Fruit fly (Drosophila melanogaster) whole organism, embryonic: ENCODE data around the gene CG31365.

Experiments
- ATbp ChIP-seq: fragments of 200-800 bp; sonication (Bioruptor generic); optimal IDR thresholded peaks from 2 replicates; lab custom pipeline; 2017; ENCODE audit warnings: missing biosample characterization, mild to moderate bottlenecking, missing genetic modification characterization, missing genetic modification reagents
- Antp ChIP-seq: fragments of 200-800 bp; sonication (Bioruptor generic); optimal IDR thresholded peaks from 3 replicates; lab custom pipeline; 2016; ENCODE audit warnings: missing biosample characterization, missing genetic modification characterization
- Atf-2 ChIP-seq: fragments of 200-800 bp; sonication (Bioruptor generic); optimal IDR thresholded peaks from 2 replicates; lab custom pipeline; 2016; ENCODE audit warnings: missing biosample characterization, missing genetic modification characterization
- Bgb ChIP-seq: fragments of 200-800 bp; sonication (Bioruptor generic); IDR thresholded peaks from 2 replicates; pipeline ENCODE4 v1.3.6; 2022; ENCODE audit warnings: missing biosample characterization, missing genetic modification characterization; ENCODE audit not compliant: partially characterized antibody
- C15 ChIP-seq: fragments of 200-800 bp; sonication (Bioruptor generic); IDR thresholded peaks from 3 replicates; pipeline ENCODE4 v1.3.6; 2022; ENCODE audit warnings: missing biosample characterization, missing genetic modification characterization
- CG10209 ChIP-seq: fragments of 200-800 bp; sonication (Bioruptor generic); optimal IDR thresholded peaks from 3 replicates; lab custom pipeline; 2017; ENCODE audit warnings: missing biosample characterization, mild to moderate bottlenecking, missing genetic modification characterization, missing genetic modification reagents
- CG10274 ChIP-seq: fragments of 200-800 bp; sonication (Bioruptor generic); optimal IDR thresholded peaks from 3 replicates; lab custom pipeline; 2017; ENCODE audit warnings: missing biosample characterization, mild to moderate bottlenecking, missing genetic modification characterization
- CG10366 ChIP-seq: fragments of 200-800 bp; sonication (Bioruptor generic); IDR thresholded peaks from 2 replicates; pipeline ENCODE4 v1.3.6; 2022; ENCODE audit warnings: missing biosample characterization, missing genetic modification characterization
- CG11504 ChIP-seq: fragments of 200-800 bp; sonication (Bioruptor generic); optimal IDR thresholded peaks from 3 replicates; lab custom pipeline; 2019; ENCODE audit warnings: missing biosample characterization, mild to moderate bottlenecking, missing genetic modification characterization, moderate library complexity
- CG18476 ChIP-seq: fragments of 200-800 bp; sonication (Bioruptor generic); optimal IDR thresholded peaks from 2 replicates; lab custom pipeline; 2016; ENCODE audit warnings: missing biosample characterization, mild to moderate bottlenecking, missing genetic modification characterization
- CG2202 ChIP-seq: fragments of 200-800 bp; sonication (Bioruptor generic); optimal IDR thresholded peaks from 2 replicates; lab custom pipeline; 2018; ENCODE audit warnings: missing biosample characterization, mild to moderate bottlenecking, missing genetic modification characterization
- CG2678 ChIP-seq: fragments of 200-800 bp; sonication (Bioruptor generic); optimal IDR thresholded peaks from 3 replicates; lab custom pipeline; 2019; ENCODE audit warnings: missing biosample characterization, mild to moderate bottlenecking, missing genetic modification characterization, moderate library complexity
- CG2889 ChIP-seq: fragments of 200-800 bp; sonication (Bioruptor generic); IDR thresholded peaks from 3 replicates; pipeline ENCODE4 v1.3.6; 2022; ENCODE audit warnings: missing biosample characterization, missing genetic modification characterization
- CG3065 ChIP-seq: fragments of 200-800 bp; sonication (Bioruptor generic); optimal IDR thresholded peaks from 2 replicates; lab custom pipeline; 2016; ENCODE audit warnings: missing biosample characterization, missing genetic modification characterization
- CG32532 ChIP-seq: fragments of 200-800 bp; sonication (Bioruptor generic); IDR thresholded peaks from 2 replicates; pipeline ENCODE4 v1.3.6; 2022; ENCODE audit warnings: missing biosample characterization, missing genetic modification characterization
- CG34422 ChIP-seq: fragments of 200-800 bp; sonication (Bioruptor generic); IDR thresholded peaks from 3 replicates; pipeline ENCODE4 v1.3.6; 2022; ENCODE audit warnings: missing biosample characterization, missing genetic modification characterization
- CG3847 ChIP-seq: fragments of 200-800 bp; sonication (Bioruptor generic); IDR thresholded peaks from 2 replicates; pipeline ENCODE4 v1.3.6; 2022; ENCODE audit warnings: missing biosample characterization, missing genetic modification characterization
- CG5953 ChIP-seq: fragments of 200-800 bp; sonication (Bioruptor generic); IDR thresholded peaks from 2 replicates; pipeline ENCODE4 v1.3.6; 2022; ENCODE audit warnings: missing biosample characterization, missing genetic modification characterization
- CG6854 ChIP-seq: fragments of 200-800 bp; sonication (Bioruptor generic); optimal IDR thresholded peaks from 3 replicates; lab custom pipeline; 2017; ENCODE audit warnings: missing biosample characterization, mild to moderate bottlenecking, missing genetic modification characterization
- CG7963 ChIP-seq: fragments of 200-800 bp; sonication (Bioruptor generic); IDR thresholded peaks from 3 replicates; pipeline ENCODE4 v1.3.6; 2022; ENCODE audit warnings: missing biosample characterization, missing genetic modification characterization; ENCODE audit not compliant: partially characterized antibody
- CG8089 ChIP-seq: fragments of 200-800 bp; sonication (Bioruptor generic); optimal IDR thresholded peaks from 3 replicates; lab custom pipeline; 2016; ENCODE audit warnings: missing biosample characterization, missing genetic modification characterization
- CG9609 ChIP-seq: fragments of 200-800 bp; sonication (Bioruptor generic); optimal IDR thresholded peaks from 3 replicates; lab custom pipeline; 2016; ENCODE audit warnings: missing biosample characterization, missing genetic modification characterization
- Chrac-16 ChIP-seq: fragments of 200-800 bp; sonication (Bioruptor generic); optimal IDR thresholded peaks from 3 replicates; lab custom pipeline; 2016; ENCODE audit warnings: missing biosample characterization, missing genetic modification characterization
- E2f2 ChIP-seq: fragments of 200-800 bp; sonication (Bioruptor generic); IDR thresholded peaks from 2 replicates; pipeline ENCODE4 v1.3.6; 2022; ENCODE audit warnings: missing biosample characterization, missing genetic modification characterization
- GATAe ChIP-seq: fragments of 200-800 bp; sonication (Bioruptor generic); conservative IDR thresholded peaks from 2 replicates; pipeline ENCODE4 v1.3.6; 2022; ENCODE audit warnings: missing biosample characterization, missing genetic modification characterization
- Gsc ChIP-seq: fragments of 200-800 bp; sonication (Bioruptor generic); IDR thresholded peaks from 2 replicates; pipeline ENCODE4 v1.3.6; 2022; ENCODE audit warnings: missing biosample characterization, missing genetic modification characterization
- H15 ChIP-seq: fragments of 200-800 bp; sonication (Bioruptor generic); IDR thresholded peaks from 3 replicates; pipeline ENCODE4 v1.3.6; 2022; ENCODE audit warnings: missing biosample characterization, missing genetic modification characterization
- Hand ChIP-seq: fragments of 200-800 bp; sonication (Bioruptor generic); optimal IDR thresholded peaks from 2 replicates; lab custom pipeline; 2017; ENCODE audit warnings: mild to moderate bottlenecking, missing biosample characterization, missing genetic modification reagents, missing genetic modification characterization
- Hr3 ChIP-seq: fragments of 200-800 bp; sonication (Bioruptor generic); optimal IDR thresholded peaks from 3 replicates; lab custom pipeline; 2016; ENCODE audit warnings: missing biosample characterization, missing genetic modification characterization
- Lim3 ChIP-seq: fragments of 200-800 bp; sonication (Bioruptor generic); IDR thresholded peaks from 2 replicates; pipeline ENCODE4 v1.3.6; 2022; ENCODE audit warnings: missing biosample characterization, missing genetic modification characterization
- Med ChIP-seq: fragments of 200-800 bp; sonication (Bioruptor generic); peaks from one replicate; lab custom pipeline; 2016; ENCODE audit warnings: missing biosample characterization, missing genetic modification characterization, mild to moderate bottlenecking, inconsistent platforms, moderate library complexity
- Myb ChIP-seq: fragments of 200-800 bp; sonication (Bioruptor generic); optimal IDR thresholded peaks from 2 replicates; lab custom pipeline; 2016; ENCODE audit warnings: missing biosample characterization, missing genetic modification characterization
- NFAT ChIP-seq: fragments of 200-800 bp; sonication (Bioruptor generic); IDR thresholded peaks from 2 replicates; pipeline ENCODE4 v1.3.6; 2022; ENCODE audit warnings: missing biosample characterization, missing genetic modification characterization
- Oaz ChIP-seq: fragments of 200-800 bp; sonication (Bioruptor generic); IDR thresholded peaks from 2 replicates; pipeline ENCODE4 v1.3.6; 2022; ENCODE audit warnings: missing biosample characterization, missing genetic modification characterization
- Oli ChIP-seq: fragments of 200-800 bp; sonication (Bioruptor generic); optimal IDR thresholded peaks from 2 replicates; lab custom pipeline; 2018; ENCODE audit warnings: missing biosample characterization, mild to moderate bottlenecking, missing genetic modification characterization, moderate library complexity
- Side ChIP-seq: fragments of 200-800 bp; sonication (Bioruptor generic); optimal IDR thresholded peaks from 2 replicates; lab custom pipeline; 2016; ENCODE audit warnings: missing biosample characterization, missing genetic modification characterization
- Sry-δ ChIP-seq: fragments of 200-800 bp; sonication (Bioruptor generic); optimal IDR thresholded peaks from 2 replicates; lab custom pipeline; 2016; ENCODE audit warnings: missing biosample characterization, missing genetic modification characterization
- al ChIP-seq: fragments of 200-800 bp; sonication (Bioruptor generic); IDR thresholded peaks from 2 replicates; pipeline ENCODE4 v1.3.6; 2022; ENCODE audit warnings: missing biosample characterization, missing genetic modification characterization
- ash1 ChIP-seq: fragments of 200-800 bp; sonication (Bioruptor generic); optimal IDR thresholded peaks from 2 replicates; lab custom pipeline; 2018; ENCODE audit warnings: missing biosample characterization, mild to moderate bottlenecking, missing genetic modification characterization
- bbx ChIP-seq: fragments of 200-800 bp; sonication (Bioruptor generic); IDR thresholded peaks from 2 replicates; pipeline ENCODE4 v1.3.6; 2022; ENCODE audit warnings: missing biosample characterization, missing genetic modification characterization; ENCODE audit not compliant: partially characterized antibody
- chinmo ChIP-seq: fragments of 200-800 bp; sonication (Bioruptor generic); IDR thresholded peaks from 4 replicates; pipeline ENCODE4 v1.3.6; 2022; ENCODE audit warnings: missing biosample characterization, missing genetic modification characterization; ENCODE audit not compliant: partially characterized antibody
- crp ChIP-seq, 2 experiments: fragments of 200-800 bp; sonication (Bioruptor generic); optimal IDR thresholded peaks; 2 replicates in 1 of 2; 3 replicates in 1 of 2; lab custom pipeline; 2017; ENCODE audit warnings: missing biosample characterization in 2 of 2, missing genetic modification characterization in 2 of 2, mild to moderate bottlenecking in 1 of 2, moderate library complexity in 1 of 2
- eyg ChIP-seq: fragments of 200-800 bp; sonication (Bioruptor generic); optimal IDR thresholded peaks from 3 replicates; lab custom pipeline; 2016; ENCODE audit warnings: missing biosample characterization, missing genetic modification characterization
- lov ChIP-seq, 2 experiments: fragments of 200-800 bp in 1 of 2; fragments of >200 bp in 1 of 2; sonication (Bioruptor generic) in 1 of 2; IDR thresholded peaks in 1 of 2; optimal IDR thresholded peaks in 1 of 2; 2 replicates in 1 of 2; 3 replicates in 1 of 2; pipeline versions ENCODE4 v1.3.6 to Lab custom; 2017 to 2022; ENCODE audit warnings: missing biosample characterization in 1 of 2, missing genetic modification characterization in 1 of 2
- odd ChIP-seq: fragments of 200-800 bp; sonication (Bioruptor generic); optimal IDR thresholded peaks from 2 replicates; lab custom pipeline; 2017; ENCODE audit warnings: missing biosample characterization, mild to moderate bottlenecking, missing genetic modification characterization
- pnt ChIP-seq: fragments of 200-800 bp; sonication (Bioruptor generic); optimal IDR thresholded peaks from 3 replicates; lab custom pipeline; 2016; ENCODE audit warnings: missing biosample characterization, missing genetic modification characterization
- prd ChIP-seq, 3 experiments: fragments of >200 bp in 2 of 3; fragments of 200-800 bp in 1 of 3; sonication (Bioruptor generic) in 1 of 3; optimal IDR thresholded peaks in 2 of 3; IDR thresholded peaks in 1 of 3; 2 replicates in 2 of 3; 3 replicates in 1 of 3; pipeline versions ENCODE4 v1.3.6 to Lab custom; 2017 to 2022; ENCODE audit warnings: missing biosample characterization in 1 of 3, missing genetic modification characterization in 1 of 3
- ranshi ChIP-seq: fragments of 200-800 bp; sonication (Bioruptor generic); IDR thresholded peaks from 2 replicates; pipeline ENCODE4 v1.3.6; 2022; ENCODE audit warnings: missing biosample characterization, missing genetic modification characterization
- tx ChIP-seq: fragments of 200-800 bp; sonication (Bioruptor generic); optimal IDR thresholded peaks from 2 replicates; lab custom pipeline; 2016; ENCODE audit warnings: missing biosample characterization, missing genetic modification characterization
- wek ChIP-seq: fragments of 200-800 bp; sonication (Bioruptor generic); optimal IDR thresholded peaks from 3 replicates; lab custom pipeline; 2018; ENCODE audit warnings: missing biosample characterization, mild to moderate bottlenecking, missing genetic modification characterization, moderate library complexity

CG31365 gene

DNA sequence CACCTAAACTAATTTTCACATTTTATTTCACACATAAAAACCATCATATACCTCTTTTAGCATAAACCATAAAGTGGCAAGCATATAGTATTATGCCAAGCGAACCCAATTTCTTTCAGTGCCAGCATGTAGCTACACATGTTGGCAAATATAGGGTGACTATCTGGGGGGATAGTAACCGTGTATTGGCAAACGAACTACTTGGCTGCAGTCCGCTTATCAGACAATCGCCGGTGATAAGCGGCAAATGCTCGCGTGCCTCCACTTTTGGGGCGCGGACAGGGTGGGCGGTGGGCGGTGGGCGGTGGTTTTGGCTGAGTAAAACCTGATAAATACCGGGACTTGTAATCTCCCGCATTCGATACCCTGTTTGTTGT, 13.4 kb upstream of the CG31365 start:
- TF ChIP-seq CG2678 (tag; lab: Kevin White, UChicago) (no peak), CG32532 (GFP tag; lab: Robert Waterston, UW) (0 out of 2 replicates have a peak, but pooled peaks have one; percentile 8), CG11504 (tag; lab: Kevin White, UChicago) (peak; percentile 54), E2f2 (GFP tag; lab: Robert Waterston, UW) (0 out of 2 replicates have a peak, but pooled peaks have one; percentile 12), bbx (no peak), CG2889 (GFP tag; lab: Robert Waterston, UW) (no peak), CG3065 (no peak), chinmo (GFP tag; lab: Robert Waterston, UW) (peak; percentile 56; the same call in 1 of the 4 replicates), Hand (GFP tag; lab: Kevin White, UChicago) (no peak), odd (no peak), Atf-2 (GFP tag; lab: Kevin White, UChicago) (no peak), Myb (GFP tag; lab: Kevin White, UChicago) (no peak), wek (GFP tag; lab: Kevin White, UChicago) (no peak), crp (GFP tag; optimal IDR thresholded peaks at IDR 0.05; lab: Kevin White, UChicago) (no peak), CG18476 (GFP tag; lab: Kevin White, UChicago) (no peak), CG7963 (GFP tag; lab: Robert Waterston, UW) (no peak), CG34422 (GFP tag; lab: Robert Waterston, UW) (0 out of 3 replicates have a peak, but pooled peaks have one; percentile 33), ash1 (GFP tag; lab: Kevin White, UChicago) (no peak), Antp (no peak), ranshi (GFP tag; lab: Robert Waterston, UW) (peak; percentile 37; the same call in 1 of the 2 replicates), GATAe (peak; percentile 82), Bgb (GFP tag; lab: Robert Waterston, UW) (no peak), Hr3 (no peak), Sry-δ (GFP tag; lab: Kevin White, UChicago) (no peak), CG9609 (GFP tag; lab: Kevin White, UChicago) (no peak), CG5953 (no peak), H15 (GFP tag; lab: Robert Waterston, UW) (no peak), CG10209 (no peak), C15 (GFP tag; lab: Robert Waterston, UW) (no peak), CG10274 (GFP tag; lab: Kevin White, UChicago) (no peak), Chrac-16 (GFP tag; lab: Kevin White, UChicago) (no peak), Side (no peak), ATbp (GFP tag; lab: Kevin White, UChicago) (no peak), tx (GFP tag; lab: Kevin White, UChicago) (no peak), CG2202 (tag; lab: Kevin White, UChicago) (no peak), Med (GFP tag; lab: Kevin White, UChicago) (peak; percentile 78), eyg (GFP tag; lab: Kevin White, UChicago) (no peak), CG3847 (GFP tag; lab: Robert Waterston, UW) (0 out of 2 replicates have a peak, but pooled peaks have one; percentile 17), lov (optimal IDR thresholded peaks at IDR 0.05; lab: Kevin White, UChicago) (no peak), lov (GFP tag; IDR thresholded peaks at IDR 0.05; lab: Robert Waterston, UW) (no peak), prd (optimal IDR thresholded peaks at IDR 0.05; lab: Kevin White, UChicago) (no peak), prd (GFP tag; IDR thresholded peaks at IDR 0.05; lab: Robert Waterston, UW) (0 out of 3 replicates have a peak, but pooled peaks have one; percentile 19), CG10366 (GFP tag; lab: Robert Waterston, UW) (peak; percentile 38; the same call in 1 of the 2 replicates), Gsc (GFP tag; lab: Robert Waterston, UW) (no peak), Lim3 (GFP tag; lab: Robert Waterston, UW) (no peak), Oli (tag; lab: Kevin White, UChicago) (no peak), CG8089 (GFP tag; lab: Kevin White, UChicago) (no peak), CG6854 (GFP tag; lab: Kevin White, UChicago) (no peak), NFAT (GFP tag; lab: Robert Waterston, UW) (no peak), al (0 out of 2 replicates have a peak, but pooled peaks have one; percentile 3), Oaz (GFP tag; lab: Robert Waterston, UW) (no peak), pnt (GFP tag; lab: Kevin White, UChicago) (no peak)
